Worm (Caenorhabditis elegans) whole organism, early embryonic: ENCODE data around the gene C18C4.7.

Source experiments
- ama-1 ChIP-seq: fragments of 150-350 bp; optimal IDR thresholded peaks from 2 replicates; lab custom pipeline; 2014
- ceh-13 ChIP-seq: fragments of 200-800 bp; sonication (Bioruptor generic); optimal IDR thresholded peaks from 2 replicates; lab custom pipeline; 2018; ENCODE audit warnings: mild to moderate bottlenecking, missing genetic modification characterization, missing compliant biosample characterization
- ceh-36 ChIP-seq: sonication (generic microtip); optimal IDR thresholded peaks from 2 replicates; lab custom pipeline; 2016; ENCODE audit warnings: missing genetic modification characterization, inconsistent platforms, missing compliant biosample characterization
- ets-7 ChIP-seq: sonication (generic microtip); optimal IDR thresholded peaks from 2 replicates; lab custom pipeline; 2016; ENCODE audit warnings: missing genotype, missing genetic modification characterization, missing compliant biosample characterization
- flt-1 ChIP-seq: fragments of 200-800 bp; sonication (Bioruptor generic); IDR thresholded peaks from 2 replicates; pipeline ENCODE4 v1.3.6; 2022; ENCODE audit warnings: missing genetic modification characterization, missing compliant biosample characterization
- hmbx-1 ChIP-seq: sonication (generic microtip); optimal IDR thresholded peaks from 2 replicates; lab custom pipeline; 2016; ENCODE audit warnings: mild to moderate bottlenecking, missing genetic modification characterization, missing compliant biosample characterization

- TF ChIP-seq hmbx-1 (no peak), ceh-13 (GFP tag; lab: Kevin White, UChicago) (no peak), ceh-36 (tag; lab: Kevin White, UChicago) (no peak), flt-1 (GFP tag; lab: Robert Waterston, UW) (no peak), ets-7 (no peak), ama-1 (lab: Kevin White, UChicago) (no peak)
These were observed 3.4 kb upstream of the C18C4.7 start, which contains the start of gene glb-6 for ce11 chrV:5570433-5570832.
